Worm (Caenorhabditis elegans): ENCODE measurements around the gene B0238.15.

DNA sequence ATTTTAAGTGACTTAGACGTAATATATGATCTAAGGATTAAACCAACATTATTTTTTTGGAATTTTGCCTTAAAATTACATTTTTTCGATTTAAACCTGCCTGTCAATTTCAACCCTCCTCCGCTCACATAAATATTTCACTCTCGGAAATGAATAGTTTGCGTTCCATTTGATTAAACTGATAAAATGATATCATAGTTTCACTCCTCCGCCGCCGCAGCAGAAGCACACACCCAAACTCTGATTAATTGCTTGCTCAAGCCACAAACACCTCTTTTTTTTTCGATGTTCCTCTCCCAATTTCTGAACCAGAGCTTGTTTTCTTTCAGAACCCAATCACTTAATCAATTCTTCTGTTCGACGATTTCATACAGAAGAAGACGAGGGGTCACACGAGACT, 17.0 kb upstream of the B0238.15 start, which contains the start of gene Y49G5B.1:
- TF ChIP-seq pag-3 (tag; optimal IDR thresholded peaks at IDR 0.05; ENCODE audit: borderline replicate concordance, insufficient read depth) (no peak), F16B12.6 (tag; optimal IDR thresholded peaks at IDR 0.05) (no peak), alr-1 (tag; optimal IDR thresholded peaks at IDR 0.05; ENCODE audit: borderline replicate concordance) (no peak), unc-62 (GFP tag; optimal IDR thresholded peaks at IDR 0.05) (no peak), nhr-237 (tag; optimal IDR thresholded peaks at IDR 0.05) (no peak), ztf-4 (tag; optimal IDR thresholded peaks at IDR 0.05) (no peak), ztf-11 (tag; optimal IDR thresholded peaks at IDR 0.05) (no peak), efl-1 (optimal IDR thresholded peaks at IDR 0.05) (no peak), efl-1 (GFP tag; optimal IDR thresholded peaks at IDR 0.05 in 1 of 2) (no peak), ama-1 (optimal IDR thresholded peaks at IDR 0.05) (no peak), nhr-76 (tag; optimal IDR thresholded peaks at IDR 0.05) (no peak)
